Worm (Caenorhabditis elegans) whole organism, mixed stage, embryonic: ENCODE measurements around the gene larp-1.
A peak's percentile ranks its signal among the peaks of the same experiment; 100 is the strongest.
"Not testable (repeated sequence)": the region's sequence is repeated elsewhere in the genome, so short reads cannot be mapped to it uniquely, and the experiment has no call there.

Experiments used
- blmp-1 ChIP-seq: fragments of 150-350 bp; optimal IDR thresholded peaks from 2 replicates; lab custom pipeline; 2014; ENCODE audit warnings: missing biosample characterization, missing genetic modification characterization
- ceh-39 ChIP-seq: fragments of 150-350 bp; optimal IDR thresholded peaks from 2 replicates; lab custom pipeline; 2014; ENCODE audit warnings: missing biosample characterization, missing genetic modification characterization
- ceh-83 ChIP-seq: fragments of 200-800 bp; sonication (Bioruptor generic); optimal IDR thresholded peaks from 2 replicates; lab custom pipeline; 2018; ENCODE audit warnings: mild to moderate bottlenecking, missing genetic modification characterization, missing compliant biosample characterization
- ces-1 ChIP-seq: fragments of 150-350 bp; optimal IDR thresholded peaks from 2 replicates; lab custom pipeline; 2014; ENCODE audit warnings: missing biosample characterization, missing genetic modification reagents, missing genetic modification characterization
- cnd-1 ChIP-seq: fragments of 200-800 bp; sonication (Bioruptor generic); optimal IDR thresholded peaks from 2 replicates; lab custom pipeline; 2018; ENCODE audit warnings: mild to moderate bottlenecking, missing genetic modification characterization, missing compliant biosample characterization
- drap-1 ChIP-seq: fragments of 200-800 bp; sonication (Bioruptor generic); optimal IDR thresholded peaks from 3 replicates; lab custom pipeline; 2018; ENCODE audit warnings: mild to moderate bottlenecking, missing genetic modification characterization, missing compliant biosample characterization
- flh-1 ChIP-seq: fragments of 200-800 bp; sonication (Bioruptor generic); optimal IDR thresholded peaks from 2 replicates; lab custom pipeline; 2018; ENCODE audit warnings: mild to moderate bottlenecking, missing genetic modification characterization, moderate library complexity, missing compliant biosample characterization
- ham-2 ChIP-seq: fragments of 200-800 bp; sonication (Bioruptor generic); optimal IDR thresholded peaks from 2 replicates; lab custom pipeline; 2018; ENCODE audit warnings: mild to moderate bottlenecking, missing genetic modification characterization, missing compliant biosample characterization
- hlh-1 ChIP-seq: fragments of 150-350 bp; optimal IDR thresholded peaks from 2 replicates; lab custom pipeline; 2014; ENCODE audit warnings: missing biosample characterization, missing genetic modification reagents, missing genetic modification characterization
- lin-13 ChIP-seq: fragments of 150-350 bp; optimal IDR thresholded peaks from 2 replicates; lab custom pipeline; 2014; ENCODE audit warnings: missing biosample characterization, missing genetic modification characterization
- lin-32 ChIP-seq: fragments of 200-800 bp; sonication (Bioruptor generic); optimal IDR thresholded peaks from 2 replicates; lab custom pipeline; 2018; ENCODE audit warnings: mild to moderate bottlenecking, missing genetic modification characterization, missing compliant biosample characterization
- lsy-2 ChIP-seq: fragments of 150-350 bp; optimal IDR thresholded peaks from 2 replicates; lab custom pipeline; 2014; ENCODE audit warnings: missing biosample characterization, missing genetic modification characterization
- mab-5 ChIP-seq: fragments of 150-350 bp; optimal IDR thresholded peaks from 2 replicates; lab custom pipeline; 2014; ENCODE audit warnings: missing biosample characterization, missing genetic modification characterization
- mep-1 ChIP-seq: fragments of 150-350 bp; optimal IDR thresholded peaks from 2 replicates; lab custom pipeline; 2017; ENCODE audit warnings: missing biosample characterization, missing genetic modification reagents, missing genetic modification characterization, inconsistent platforms
- mls-2 ChIP-seq: sonication (generic microtip); optimal IDR thresholded peaks from 2 replicates; lab custom pipeline; 2016; ENCODE audit warnings: mild to moderate bottlenecking, missing genetic modification characterization, moderate library complexity, missing compliant biosample characterization
- nhr-12 ChIP-seq: fragments of 150-350 bp; optimal IDR thresholded peaks from 2 replicates; lab custom pipeline; 2014; ENCODE audit warnings: missing biosample characterization, missing genetic modification characterization
- nhr-2 ChIP-seq: fragments of 150-350 bp; optimal IDR thresholded peaks from 2 replicates; lab custom pipeline; 2014; ENCODE audit warnings: missing biosample characterization, missing genetic modification characterization
- nhr-76 ChIP-seq: sonication (generic microtip); optimal IDR thresholded peaks from 2 replicates; lab custom pipeline; 2017; ENCODE audit warnings: missing biosample characterization, missing genetic modification characterization
- pha-4 ChIP-seq: fragments of 150-350 bp; optimal IDR thresholded peaks from 2 replicates; lab custom pipeline; 2018; ENCODE audit warnings: missing biosample characterization, missing genetic modification reagents, missing genetic modification characterization
- sem-2 ChIP-seq: fragments of 200-800 bp; sonication (Bioruptor generic); optimal IDR thresholded peaks from 2 replicates; lab custom pipeline; 2018; ENCODE audit warnings: mild to moderate bottlenecking, missing genetic modification characterization, missing compliant biosample characterization
- snpc-4 ChIP-seq: fragments of 150-350 bp; optimal IDR thresholded peaks from 2 replicates; lab custom pipeline; 2014; ENCODE audit warnings: missing biosample characterization, missing genetic modification characterization
- unc-120 ChIP-seq: sonication (generic microtip); optimal IDR thresholded peaks from 2 replicates; lab custom pipeline; 2017; ENCODE audit warnings: missing genetic modification characterization, missing compliant biosample characterization; ENCODE audit not compliant: poor library complexity, severe bottlenecking
- unc-62 ChIP-seq: fragments of 150-350 bp; optimal IDR thresholded peaks from 2 replicates; lab custom pipeline; 2014; ENCODE audit warnings: missing biosample characterization, missing genetic modification reagents, missing genetic modification characterization
- zip-8 ChIP-seq: fragments of 150-350 bp; optimal IDR thresholded peaks from 2 replicates; lab custom pipeline; 2014; ENCODE audit warnings: missing biosample characterization, missing genetic modification characterization
- ztf-11 ChIP-seq: fragments of 150-350 bp; optimal IDR thresholded peaks from 2 replicates; lab custom pipeline; 2014; ENCODE audit warnings: missing biosample characterization, missing genetic modification characterization

The larp-1 gene

DNA sequence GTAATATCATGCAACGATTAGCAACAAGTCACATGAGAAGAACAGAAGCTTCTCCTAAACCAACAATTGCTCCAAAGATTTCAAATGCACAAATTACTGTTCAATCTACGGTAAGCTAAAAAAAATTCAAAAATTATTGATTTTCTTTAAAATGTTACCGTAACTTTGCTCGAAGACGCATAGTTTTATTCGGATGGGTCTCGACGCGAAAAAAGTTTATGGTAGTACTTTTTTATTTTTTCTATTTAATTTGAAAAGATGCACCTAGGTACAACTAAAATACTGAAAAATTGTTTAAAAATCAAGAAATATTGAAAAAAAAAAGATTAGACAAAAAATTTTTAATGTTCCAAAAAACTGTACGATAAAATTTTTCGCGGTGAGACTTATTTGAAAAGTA lies 29.8 kb downstream of the larp-1 start:
- TF ChIP-seq nhr-2 (no peak), ham-2 (GFP tag; lab: Kevin White, UChicago) (no peak), unc-120 (tag; lab: Kevin White, UChicago) (no peak), mep-1 (tag; lab: Kevin White, UChicago) (no peak), drap-1 (GFP tag; lab: Kevin White, UChicago) (no peak), blmp-1 (tag; lab: Kevin White, UChicago) (no peak), zip-8 (tag; lab: Kevin White, UChicago) (no peak), flh-1 (no peak), lin-32 (GFP tag; lab: Kevin White, UChicago) (no peak), cnd-1 (tag; lab: Kevin White, UChicago) (no peak), sem-2 (GFP tag; lab: Kevin White, UChicago) (no peak), ztf-11 (no peak), nhr-76 (tag; lab: Kevin White, UChicago) (no peak)
- TF ChIP-seq, all 35 proteins: peak for 0

ce11 chrIII:4986790-4987259 lies 30.6 kb downstream of the larp-1 start, which contains the start of the genes C27F2.10 and wdr-60:
Gene C27F2.10, minus strand, starts transcription at chrIII:4986898.
Gene wdr-60, plus strand, starts transcription at chrIII:4987209.
- TF ChIP-seq ceh-39 (tag; lab: Kevin White, UChicago) = no peak
- peak; percentile 3 for TF ChIP-seq mep-1 (tag; lab: Kevin White, UChicago)
- peak; percentile 8 for TF ChIP-seq lin-13 (tag; lab: Kevin White, UChicago)
- TF ChIP-seq mab-5 (tag; lab: Kevin White, UChicago) = no peak
- TF ChIP-seq snpc-4 (tag; lab: Kevin White, UChicago) = no peak

DNA sequence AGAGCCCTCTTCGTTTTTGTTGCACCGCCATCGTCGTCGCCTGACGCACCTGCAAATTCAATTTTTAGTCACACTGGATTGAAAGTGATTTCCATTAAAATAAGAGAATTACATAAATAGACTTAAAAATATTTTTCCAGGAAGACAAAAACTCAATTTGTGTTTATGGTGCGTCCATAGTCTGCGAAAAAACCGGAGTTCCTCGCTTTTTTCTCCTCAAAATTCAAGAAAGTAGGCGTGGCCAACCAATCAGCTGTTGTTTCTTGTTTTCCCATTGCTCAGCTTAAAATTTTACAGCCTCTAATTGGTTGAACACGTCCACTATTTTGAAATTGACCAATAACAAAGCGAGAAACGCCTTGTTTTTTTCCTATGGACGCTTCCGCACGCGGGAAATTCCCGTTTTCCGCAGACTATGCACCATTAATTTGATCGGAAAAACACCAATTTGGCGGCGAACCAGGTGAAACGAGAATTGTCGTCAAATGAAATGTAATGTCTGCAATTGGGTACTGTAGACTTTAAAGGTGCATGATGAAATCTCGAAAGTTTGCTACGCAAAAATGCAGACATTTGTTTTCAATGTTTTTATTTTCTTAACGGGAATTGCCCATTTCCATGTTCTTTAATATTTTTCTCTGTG lies 32.9 kb downstream of the larp-1 start, which contains the start of gene C27F2.7:
Gene C27F2.7, minus strand, starts transcription at position 51 of the 643 bp plus-strand sequence.
- no peak for TF ChIP-seq drap-1 (GFP tag; lab: Kevin White, UChicago)
- TF ChIP-seq zip-8 (tag; lab: Kevin White, UChicago) = no peak
- no peak for TF ChIP-seq unc-120 (tag; lab: Kevin White, UChicago)
- no peak for TF ChIP-seq pha-4 (tag; lab: Kevin White, UChicago)
- no peak for TF ChIP-seq nhr-2

ce11 chrIII:4983961-4984360 lies 33.5 kb downstream of the larp-1 start:
- no peak for TF ChIP-seq ceh-39 (tag; lab: Kevin White, UChicago)
- TF ChIP-seq mls-2 (tag; lab: Kevin White, UChicago) = no peak
- TF ChIP-seq ceh-83 (GFP tag; lab: Kevin White, UChicago) = no peak
- no peak for TF ChIP-seq unc-120 (tag; lab: Kevin White, UChicago)
- no peak for TF ChIP-seq sem-2 (GFP tag; lab: Kevin White, UChicago)
- no peak for TF ChIP-seq blmp-1 (tag; lab: Kevin White, UChicago)
- TF ChIP-seq nhr-12 (tag; lab: Kevin White, UChicago) = no peak
- no peak for TF ChIP-seq ham-2 (GFP tag; lab: Kevin White, UChicago)
- TF ChIP-seq, all 35 proteins: peak for 0

ce11 chrIII:4980367-4980766 lies 37.1 kb downstream of the larp-1 start, which contains the start of gene C27F2.6:
Gene C27F2.6, minus strand, starts transcription at chrIII:4980467.
- TF ChIP-seq nhr-12 (tag; lab: Kevin White, UChicago); mls-2 (tag; lab: Kevin White, UChicago); unc-62 (GFP tag; lab: Kevin White, UChicago): not testable (repeated sequence)

ce11 chrIII:4968146-4968545 lies 49.3 kb downstream of the larp-1 start:
- TF ChIP-seq ces-1 (GFP tag; lab: Kevin White, UChicago) (peak; percentile 37), ceh-39 (tag; lab: Kevin White, UChicago) (no peak), ztf-11 (no peak), hlh-1 (tag; lab: Kevin White, UChicago) (no peak)

- peak; percentile 95 for TF ChIP-seq ces-1 (GFP tag; lab: Kevin White, UChicago)
- TF ChIP-seq hlh-1 (tag; lab: Kevin White, UChicago) = no peak
- no peak for TF ChIP-seq mep-1 (tag; lab: Kevin White, UChicago)
- TF ChIP-seq lsy-2 (tag; lab: Kevin White, UChicago) = no peak
Observed at ce11 chrIII:4967236-4967635, 50.2 kb downstream of the larp-1 start.
